Fruit fly (Drosophila melanogaster): ENCODE results near the gene mRpS18B.

Gene mRpS18B

dm6 chr2L:20097105-20097631 lies at the start of gene mRpS18B, which contains the start of gene Kua:
Gene mRpS18B, minus strand, starts transcription at chr2L:20097253.
Gene Kua, plus strand, starts transcription at chr2L:20097581.
- TF ChIP-seq Jra (GFP tag; optimal IDR thresholded peaks at IDR 0.05), result no peak
- TF ChIP-seq CG32264 (GFP tag; optimal IDR thresholded peaks at IDR 0.05), result no peak
- TF ChIP-seq dsf (GFP tag; optimal IDR thresholded peaks at IDR 0.05; ENCODE audit: borderline replicate concordance), result no peak
- TF ChIP-seq sv (GFP tag; optimal IDR thresholded peaks at IDR 0.05), result no peak
- no peak for TF ChIP-seq fru (GFP tag; optimal IDR thresholded peaks at IDR 0.05)
- TF ChIP-seq Vsx2 (GFP tag; optimal IDR thresholded peaks at IDR 0.05; ENCODE audit: partially characterized antibody), result no peak
- no peak for TF ChIP-seq Mio (GFP tag; optimal IDR thresholded peaks at IDR 0.05)
- no peak for TF ChIP-seq jim (GFP tag; optimal IDR thresholded peaks at IDR 0.05)
- TF ChIP-seq brk (GFP tag; optimal IDR thresholded peaks at IDR 0.05), result no peak
- no peak for TF ChIP-seq usp (GFP tag; optimal IDR thresholded peaks at IDR 0.05)
- peak; percentile 46 for TF ChIP-seq woc (GFP tag; optimal IDR thresholded peaks at IDR 0.05)
- TF ChIP-seq Hr78 (GFP tag; optimal IDR thresholded peaks at IDR 0.05), result no peak
- no peak for TF ChIP-seq dmrt93B (GFP tag; optimal IDR thresholded peaks at IDR 0.05)
- TF ChIP-seq CrebA (GFP tag; optimal IDR thresholded peaks at IDR 0.05; ENCODE audit: borderline replicate concordance), result no peak
- TF ChIP-seq GATAd (GFP tag; optimal IDR thresholded peaks at IDR 0.05), result no peak
- TF ChIP-seq HLH106 (tag; optimal IDR thresholded peaks at IDR 0.05), result peak; percentile 63
- peak in 1 of 2 experiments; percentile 52 for TF ChIP-seq foxo (GFP tag; optimal IDR thresholded peaks at IDR 0.05)
- no peak for TF ChIP-seq tai (GFP tag; optimal IDR thresholded peaks at IDR 0.05)
- no peak for TF ChIP-seq pan (optimal IDR thresholded peaks at IDR 0.05)
- no peak for TF ChIP-seq Abd-B (GFP tag; optimal IDR thresholded peaks at IDR 0.05)
- no peak for TF ChIP-seq OdsH (GFP tag; optimal IDR thresholded peaks at IDR 0.05)
- peak; percentile 37 for TF ChIP-seq Hnf4 (GFP tag; optimal IDR thresholded peaks at IDR 0.05)
- no peak for TF ChIP-seq sage (GFP tag; optimal IDR thresholded peaks at IDR 0.05)
- TF ChIP-seq h (GFP tag; optimal IDR thresholded peaks at IDR 0.05), result peak; percentile 42
- no peak for TF ChIP-seq br (GFP tag; optimal IDR thresholded peaks at IDR 0.05)
- TF ChIP-seq ey (GFP tag; optimal IDR thresholded peaks at IDR 0.05), result no peak
- TF ChIP-seq lola (GFP tag; optimal IDR thresholded peaks at IDR 0.05), result no peak
- peak; percentile 16 for TF ChIP-seq Sp1 (GFP tag; optimal IDR thresholded peaks at IDR 0.05)
- TF ChIP-seq psq (GFP tag; optimal IDR thresholded peaks at IDR 0.05), result peak; percentile 6
- no peak for TF ChIP-seq Rel (GFP tag; optimal IDR thresholded peaks at IDR 0.05)
- TF ChIP-seq Rel (tag; optimal IDR thresholded peaks at IDR 0.05), result peak; percentile 91
- no peak for TF ChIP-seq CG9705 (GFP tag; optimal IDR thresholded peaks at IDR 0.05)
- no peak for TF ChIP-seq Dfd (GFP tag; optimal IDR thresholded peaks at IDR 0.05)
- no peak for TF ChIP-seq N (GFP tag; optimal IDR thresholded peaks at IDR 0.05)
- no peak for TF ChIP-seq Dif (GFP tag; optimal IDR thresholded peaks at IDR 0.05; ENCODE audit: partially characterized antibody)
- peak; percentile 19 for TF ChIP-seq rgr (GFP tag; optimal IDR thresholded peaks at IDR 0.05)
- TF ChIP-seq Myc (optimal IDR thresholded peaks at IDR 0.05), result no peak
- TF ChIP-seq Hr83 (GFP tag; optimal IDR thresholded peaks at IDR 0.05; ENCODE audit: poor library complexity, severe bottlenecking), result no peak
- no peak for TF ChIP-seq dl (GFP tag; optimal IDR thresholded peaks at IDR 0.05; ENCODE audit: insufficient read depth in 1 of 2, partially characterized antibody in 2 of 2)

- no peak for TF ChIP-seq br (GFP tag; optimal IDR thresholded peaks at IDR 0.05)
- TF ChIP-seq rgr (GFP tag; optimal IDR thresholded peaks at IDR 0.05), result peak; percentile 12
- peak; percentile 8 for TF ChIP-seq h (GFP tag; optimal IDR thresholded peaks at IDR 0.05)
- peak; percentile 19 for TF ChIP-seq fru (GFP tag; optimal IDR thresholded peaks at IDR 0.05)
- peak; percentile 39 for TF ChIP-seq ey (GFP tag; optimal IDR thresholded peaks at IDR 0.05)
- no peak for TF ChIP-seq Hnf4 (GFP tag; optimal IDR thresholded peaks at IDR 0.05)
- TF ChIP-seq foxo (GFP tag; optimal IDR thresholded peaks at IDR 0.05), result peak in 1 of 2 experiments; percentile 31
Measured at dm6 chr2L:20146218-20146617, 49.2 kb upstream of the mRpS18B start.

- no peak for TF ChIP-seq dl (GFP tag; optimal IDR thresholded peaks at IDR 0.05; ENCODE audit: insufficient read depth in 1 of 2, partially characterized antibody in 2 of 2)
- TF ChIP-seq sage (GFP tag; optimal IDR thresholded peaks at IDR 0.05), result no peak
- no peak for TF ChIP-seq HLH106 (tag; optimal IDR thresholded peaks at IDR 0.05)
- no peak for TF ChIP-seq OdsH (GFP tag; optimal IDR thresholded peaks at IDR 0.05)
- TF ChIP-seq h (GFP tag; optimal IDR thresholded peaks at IDR 0.05), result no peak
- no peak for TF ChIP-seq psq (GFP tag; optimal IDR thresholded peaks at IDR 0.05)
- no peak for TF ChIP-seq ey (GFP tag; optimal IDR thresholded peaks at IDR 0.05)
- no peak for TF ChIP-seq CG32264 (GFP tag; optimal IDR thresholded peaks at IDR 0.05)
- TF ChIP-seq N (GFP tag; optimal IDR thresholded peaks at IDR 0.05), result no peak
- no peak for TF ChIP-seq dsf (GFP tag; optimal IDR thresholded peaks at IDR 0.05; ENCODE audit: borderline replicate concordance)
- TF ChIP-seq CrebA (GFP tag; optimal IDR thresholded peaks at IDR 0.05; ENCODE audit: borderline replicate concordance), result no peak
Measured at dm6 chr2L:20134823-20135222, 37.8 kb upstream of the mRpS18B start, which contains the start of gene CG10651. Gene CG10651, minus strand, starts transcription at chr2L:20134923.

All from whole organism, wandering third instar larva.